Worm (Caenorhabditis elegans): ENCODE measurements around the gene egal-1.

DNA sequence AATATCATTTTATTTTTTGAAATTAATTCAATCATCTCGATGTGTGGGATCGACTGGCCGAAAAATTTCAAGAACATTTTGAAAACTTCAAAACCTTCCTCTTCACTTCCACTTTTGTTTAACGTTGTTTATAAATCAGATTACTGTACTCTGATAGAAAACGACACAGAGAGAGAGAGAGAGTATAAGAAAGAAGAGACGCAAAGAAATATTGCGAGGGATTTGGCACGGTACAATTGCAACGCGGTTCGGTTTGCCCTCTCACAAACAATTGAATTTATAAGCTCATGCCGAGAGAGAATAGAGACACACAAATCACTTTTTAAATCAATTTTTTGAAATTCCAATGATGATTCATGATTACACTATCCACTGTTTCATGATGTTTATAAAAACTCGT is 18.2 kb upstream of the egal-1 start:
- TF ChIP-seq lin-39 (tag; optimal IDR thresholded peaks at IDR 0.05): no peak
- TF ChIP-seq snpc-4 (tag; optimal IDR thresholded peaks at IDR 0.05): no peak
- no peak for TF ChIP-seq ztf-4 (tag; optimal IDR thresholded peaks at IDR 0.05)

All from whole organism, L3 larva.